Worm (Caenorhabditis elegans) whole organism, L4/young adult: ENCODE data around the gene rhgf-1.
A peak's percentile ranks its signal among the peaks of the same experiment; 100 is the strongest.

Experiments
- W03F9.2 ChIP-seq: fragments of 150-350 bp; optimal IDR thresholded peaks from 2 replicates; lab custom pipeline; 2014; ENCODE audit warnings: missing biosample characterization, missing genetic modification characterization
- dao-5 ChIP-seq: sonication (generic microtip); optimal IDR thresholded peaks from 2 replicates; lab custom pipeline; 2016; ENCODE audit warnings: missing genotype, missing genetic modification characterization, moderate library complexity, missing compliant biosample characterization
- him-1 ChIP-seq: sonication (generic microtip); optimal IDR thresholded peaks from 2 replicates; lab custom pipeline; 2016; ENCODE audit warnings: missing genotype, missing genetic modification reagents, missing genetic modification characterization, missing compliant biosample characterization

Gene rhgf-1

DNA sequence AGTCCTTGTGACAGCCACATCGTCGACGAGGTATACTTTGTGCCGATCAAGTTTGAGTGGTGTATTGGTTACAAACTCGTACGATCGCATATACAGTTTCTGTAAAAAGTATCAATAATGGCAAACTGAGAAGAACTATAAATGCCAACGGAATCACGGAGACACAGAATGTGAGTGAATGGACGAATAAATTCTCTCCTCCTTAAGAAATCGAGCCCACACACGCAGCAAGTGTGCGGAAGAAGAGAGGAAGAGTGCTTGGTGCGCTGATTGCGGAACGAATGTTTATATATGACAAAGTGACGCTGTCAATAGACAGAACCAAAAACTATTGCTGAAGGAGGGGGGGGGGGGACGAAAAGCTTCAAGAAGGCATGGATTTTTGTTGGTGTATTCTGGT, at the start of gene rhgf-1:
rhgf-1 (minus strand) TSS at position 101 of the 400 bp plus-strand sequence.
- TF ChIP-seq W03F9.2 (tag; lab: Kevin White, UChicago) (no peak), him-1 (tag; lab: Kevin White, UChicago) (no peak), dao-5 (tag; lab: Kevin White, UChicago) (no peak)

DNA sequence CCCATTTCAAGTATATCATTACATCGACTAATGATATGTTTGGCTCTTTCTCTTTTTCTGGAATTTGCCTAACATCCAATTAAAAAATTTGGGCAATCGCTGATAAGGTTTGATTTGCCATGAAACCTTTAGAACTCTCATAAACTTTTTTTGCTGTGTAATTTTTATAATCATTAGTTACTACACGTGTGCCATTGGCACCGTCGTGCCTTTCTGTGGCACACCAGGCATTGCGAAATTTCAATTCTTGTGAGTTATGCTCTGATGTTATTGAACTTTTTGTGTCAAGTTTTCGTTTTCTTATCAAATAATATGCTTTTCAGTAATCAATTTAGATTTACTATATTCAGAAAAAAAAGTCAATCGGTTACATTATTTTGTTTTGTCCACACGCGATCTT, 49.3 kb upstream of the rhgf-1 start:
- TF ChIP-seq W03F9.2 (tag; lab: Kevin White, UChicago), result no peak

DNA sequence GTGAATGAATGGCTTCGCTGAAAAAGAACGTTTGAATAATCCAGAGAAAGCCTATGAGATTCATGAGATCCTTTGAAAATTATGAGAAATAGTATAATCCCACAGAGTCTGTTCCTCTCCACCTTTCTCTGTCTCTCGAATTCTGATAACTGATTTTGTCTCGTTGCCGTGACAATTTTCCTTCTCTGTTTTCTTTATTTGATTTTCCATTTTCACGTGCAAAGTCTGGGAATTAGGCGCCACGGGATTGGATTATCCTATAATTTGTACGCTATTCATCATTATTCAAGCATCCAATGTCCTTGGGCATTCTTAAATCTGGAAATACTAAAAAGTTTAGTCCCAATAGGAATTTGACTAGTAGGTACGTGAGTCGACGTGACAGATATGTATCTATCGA, 46.8 kb upstream of the rhgf-1 start:
- no peak for TF ChIP-seq dao-5 (tag; lab: Kevin White, UChicago)
- no peak for TF ChIP-seq W03F9.2 (tag; lab: Kevin White, UChicago)
- TF ChIP-seq him-1 (tag; lab: Kevin White, UChicago), result no peak

DNA sequence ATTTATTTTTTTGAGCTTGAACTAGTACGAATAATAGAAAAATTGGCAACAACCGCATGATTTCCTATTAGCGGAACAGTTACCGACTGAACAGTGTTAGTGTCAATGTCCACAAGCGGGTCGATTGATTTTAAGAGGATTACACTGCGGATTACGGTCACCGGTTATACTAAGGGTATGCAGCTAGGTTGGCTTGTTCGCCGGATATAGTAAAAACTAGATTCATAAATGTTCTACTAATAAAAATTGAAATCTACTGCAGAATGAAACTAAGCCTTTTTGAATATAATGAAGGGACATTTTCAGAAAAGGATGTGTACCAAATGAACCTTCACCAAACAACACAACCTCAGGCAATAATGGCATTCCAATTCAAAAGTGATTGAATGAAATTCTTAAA, 45.9 kb upstream of the rhgf-1 start, which contains the start of gene R07A4.4:
R07A4.4 (minus strand) TSS at position 101 of the 400 bp plus-strand sequence.
- no peak for TF ChIP-seq him-1 (tag; lab: Kevin White, UChicago)
- no peak for TF ChIP-seq W03F9.2 (tag; lab: Kevin White, UChicago)
- no peak for TF ChIP-seq dao-5 (tag; lab: Kevin White, UChicago)

ce11 chrX:10756185-10756584, 44.5 kb upstream of the rhgf-1 start:
- TF ChIP-seq him-1 (tag; lab: Kevin White, UChicago) (no peak), dao-5 (tag; lab: Kevin White, UChicago) (no peak), W03F9.2 (tag; lab: Kevin White, UChicago) (no peak)

ce11 chrX:10754532-10754931, 42.9 kb upstream of the rhgf-1 start:
- TF ChIP-seq W03F9.2 (tag; lab: Kevin White, UChicago), result no peak

DNA sequence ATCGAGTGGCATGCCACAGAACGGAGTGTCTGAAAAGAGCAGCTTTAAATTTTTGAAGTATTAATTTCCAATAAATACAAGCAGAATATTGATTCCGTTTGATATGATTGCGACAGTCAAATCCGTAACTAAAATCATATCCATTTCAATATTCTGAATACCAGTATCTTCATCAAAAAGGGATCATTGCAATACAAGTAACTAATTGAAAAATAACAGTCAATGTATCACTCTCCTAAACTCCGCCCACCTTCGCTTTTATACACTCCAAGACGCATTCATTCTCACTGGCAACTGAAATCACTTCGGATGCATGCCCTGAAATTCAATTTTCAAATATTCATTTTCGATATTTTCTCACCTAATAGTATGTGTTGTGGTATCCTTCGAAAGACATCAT, 41.7 kb upstream of the rhgf-1 start, which contains the start of gene R07A4.3:
R07A4.3 (plus strand) TSS at position 301 of the 400 bp plus-strand sequence.
- TF ChIP-seq dao-5 (tag; lab: Kevin White, UChicago) (no peak), him-1 (tag; lab: Kevin White, UChicago) (no peak), W03F9.2 (tag; lab: Kevin White, UChicago) (no peak)

ce11 chrX:10748145-10748544, 36.5 kb upstream of the rhgf-1 start:
- no peak for TF ChIP-seq W03F9.2 (tag; lab: Kevin White, UChicago)
- no peak for TF ChIP-seq dao-5 (tag; lab: Kevin White, UChicago)
- TF ChIP-seq him-1 (tag; lab: Kevin White, UChicago), result no peak

DNA sequence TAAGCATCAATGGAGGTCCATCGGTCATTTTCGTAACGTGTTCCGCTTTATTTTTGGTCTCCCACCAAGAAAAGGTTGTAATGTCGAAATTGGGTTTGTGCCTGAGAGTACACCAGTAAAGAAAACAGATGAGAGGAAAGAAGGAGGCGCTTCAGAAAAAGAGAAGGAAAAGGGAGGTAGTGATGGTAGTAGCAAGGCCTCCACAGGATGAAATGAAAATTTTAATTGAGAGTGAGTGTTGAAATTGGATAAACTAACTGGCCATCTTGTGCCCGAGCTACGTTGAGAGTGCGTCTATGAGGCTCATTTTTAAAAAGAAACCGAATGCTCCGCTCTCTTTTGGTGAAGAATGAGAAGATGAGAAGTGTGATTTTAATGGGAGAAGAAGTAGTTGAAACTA, 34.7 kb upstream of the rhgf-1 start, which contains the start of gene R07A4.2:
R07A4.2 (minus strand) TSS at position 101 of the 400 bp plus-strand sequence.
- TF ChIP-seq W03F9.2 (tag; lab: Kevin White, UChicago), result no peak
- TF ChIP-seq him-1 (tag; lab: Kevin White, UChicago), result no peak
- TF ChIP-seq dao-5 (tag; lab: Kevin White, UChicago), result no peak

- TF ChIP-seq W03F9.2 (tag; lab: Kevin White, UChicago) (no peak), dao-5 (tag; lab: Kevin White, UChicago) (no peak), him-1 (tag; lab: Kevin White, UChicago) (no peak)
Observed at ce11 chrX:10734026-10734425, 22.4 kb upstream of the rhgf-1 start, which contains the start of gene egl-36. Gene egl-36 (plus strand): TSS chrX:10734326.

ce11 chrX:10731837-10732236, 20.2 kb upstream of the rhgf-1 start:
- TF ChIP-seq him-1 (tag; lab: Kevin White, UChicago) (no peak), W03F9.2 (tag; lab: Kevin White, UChicago) (peak; percentile 13)

ce11 chrX:10727696-10728095, 16.0 kb upstream of the rhgf-1 start:
- TF ChIP-seq him-1 (tag; lab: Kevin White, UChicago), result no peak
- no peak for TF ChIP-seq W03F9.2 (tag; lab: Kevin White, UChicago)
- no peak for TF ChIP-seq dao-5 (tag; lab: Kevin White, UChicago)

ce11 chrX:10721954-10722353, 10.3 kb upstream of the rhgf-1 start, which contains the start of gene mbr-1:
Gene mbr-1 (minus strand): TSS chrX:10722054.
- TF ChIP-seq W03F9.2 (tag; lab: Kevin White, UChicago), result no peak
- no peak for TF ChIP-seq dao-5 (tag; lab: Kevin White, UChicago)
- no peak for TF ChIP-seq him-1 (tag; lab: Kevin White, UChicago)

ce11 chrX:10717019-10717418, 5.3 kb upstream of the rhgf-1 start, which contains the start of gene T01C1.4:
Gene T01C1.4 (minus strand): TSS chrX:10717119.
- no peak for TF ChIP-seq W03F9.2 (tag; lab: Kevin White, UChicago)
- TF ChIP-seq him-1 (tag; lab: Kevin White, UChicago), result no peak
- no peak for TF ChIP-seq dao-5 (tag; lab: Kevin White, UChicago)
